Worm (Caenorhabditis elegans) whole organism, L4 larva: ENCODE results near the gene F16F9.4.

Experiments used
- T26A8.4 ChIP-seq: fragments of 200-800 bp; sonication (Bioruptor generic); IDR thresholded peaks from 2 replicates; pipeline ENCODE4 v1.3.6; 2022; ENCODE audit warnings: missing genetic modification characterization, missing compliant biosample characterization
- egl-27 ChIP-seq: sonication (generic microtip); optimal IDR thresholded peaks from 3 replicates; lab custom pipeline; 2017; ENCODE audit warnings: missing biosample characterization, missing genetic modification reagents, missing genetic modification characterization
- lin-13 ChIP-seq: fragments of 150-350 bp; optimal IDR thresholded peaks from 2 replicates; lab custom pipeline; 2014; ENCODE audit warnings: missing biosample characterization, missing genetic modification reagents, missing genetic modification characterization
- nhr-237 ChIP-seq: sonication (generic microtip); optimal IDR thresholded peaks from 2 replicates; lab custom pipeline; 2017; ENCODE audit warnings: missing biosample characterization, missing genetic modification characterization
- nhr-77 ChIP-seq: fragments of 150-350 bp; optimal IDR thresholded peaks from 2 replicates; lab custom pipeline; 2014; ENCODE audit warnings: missing biosample characterization, missing genetic modification characterization
- pha-4 ChIP-seq, 2 experiments: fragments of 150-350 bp in 1 of 2; fragments of 200-800 bp in 1 of 2; sonication (Bioruptor generic) in 1 of 2; IDR thresholded peaks in 1 of 2; optimal IDR thresholded peaks in 1 of 2; 2 replicates each; pipeline versions ENCODE4 v1.3.6 to Lab custom; 2014 to 2022; ENCODE audit warnings: missing genetic modification characterization in 2 of 2, missing genetic modification reagents in 2 of 2, missing biosample characterization in 1 of 2, missing compliant biosample characterization in 1 of 2
- unc-62 ChIP-seq, 3 experiments: fragments of 150-350 bp in 1 of 3; sonication (generic microtip); optimal IDR thresholded peaks in 2 of 3; peaks in 1 of 3; 1 replicate in 1 of 3; 2 replicates in 2 of 3; lab custom pipeline; 2014 to 2017; ENCODE audit warnings: missing biosample characterization in 3 of 3, missing genetic modification characterization in 3 of 3, missing genetic modification reagents in 3 of 3, missing genotype in 1 of 3

- TF ChIP-seq nhr-237 (tag; lab: Kevin White, UChicago) = no peak
- no peak for TF ChIP-seq T26A8.4 (GFP tag; lab: Robert Waterston, UW)
- no peak for TF ChIP-seq nhr-77 (tag; lab: Kevin White, UChicago)
- no peak for TF ChIP-seq pha-4 (GFP tag; IDR thresholded peaks at IDR 0.05; lab: Robert Waterston, UW)
- TF ChIP-seq pha-4 (tag; optimal IDR thresholded peaks at IDR 0.05; lab: Kevin White, UChicago) = no peak
- TF ChIP-seq lin-13 (GFP tag; lab: Kevin White, UChicago) = no peak
- no peak for TF ChIP-seq egl-27 (tag; lab: Kevin White, UChicago)
- no peak for TF ChIP-seq unc-62 (GFP tag; optimal IDR thresholded peaks at IDR 0.05 in 1 of 2; lab: Kevin White, UChicago)
- no peak for TF ChIP-seq unc-62 (tag; optimal IDR thresholded peaks at IDR 0.05; lab: Kevin White, UChicago)
Observed at ce11 chrX:8485392-8485791, 22.2 kb upstream of the F16F9.4 start.
